Worm (Caenorhabditis elegans) whole organism, late embryonic: ENCODE data around the gene C27H5.2.

ENCODE experiments used
- C08G9.2 ChIP-seq: sonication (generic microtip); optimal IDR thresholded peaks from 2 replicates; lab custom pipeline; 2016; ENCODE audit warnings: mild to moderate bottlenecking, missing genetic modification characterization, moderate library complexity, missing compliant biosample characterization
- C38D4.7 ChIP-seq: fragments of 200-800 bp; sonication (Bioruptor generic); optimal IDR thresholded peaks from 2 replicates; lab custom pipeline; 2018; ENCODE audit warnings: mild to moderate bottlenecking, missing genetic modification characterization, moderate library complexity, missing compliant biosample characterization
- K02D7.2 ChIP-seq: sonication (generic microtip); optimal IDR thresholded peaks from 2 replicates; lab custom pipeline; 2017; ENCODE audit warnings: mild to moderate bottlenecking, missing genetic modification characterization, missing compliant biosample characterization
- T23F11.4 ChIP-seq: fragments of 200-800 bp; sonication (Bioruptor generic); optimal IDR thresholded peaks from 2 replicates; lab custom pipeline; 2018; ENCODE audit warnings: mild to moderate bottlenecking, missing genetic modification characterization, missing compliant biosample characterization
- Y22D7AL.16 ChIP-seq: sonication (generic microtip); optimal IDR thresholded peaks from 2 replicates; lab custom pipeline; 2016; ENCODE audit warnings: missing genetic modification characterization, missing compliant biosample characterization
- ahr-1 ChIP-seq: sonication (generic microtip); optimal IDR thresholded peaks from 2 replicates; lab custom pipeline; 2016; ENCODE audit warnings: missing genetic modification characterization, missing compliant biosample characterization
- ama-1 ChIP-seq: fragments of 150-350 bp; optimal IDR thresholded peaks from 2 replicates; lab custom pipeline; 2014
- ceh-14 ChIP-seq: sonication (generic microtip); optimal IDR thresholded peaks from 2 replicates; lab custom pipeline; 2016; ENCODE audit warnings: missing genotype, missing genetic modification characterization, missing compliant biosample characterization
- ceh-2 ChIP-seq: sonication (generic microtip); optimal IDR thresholded peaks from 2 replicates; lab custom pipeline; 2016; ENCODE audit warnings: missing genotype, missing genetic modification characterization, missing compliant biosample characterization
- ceh-22 ChIP-seq: sonication (generic microtip); optimal IDR thresholded peaks from 2 replicates; lab custom pipeline; 2017; ENCODE audit warnings: missing biosample characterization, missing genetic modification characterization
- ceh-24 ChIP-seq: sonication (generic microtip); optimal IDR thresholded peaks from 2 replicates; lab custom pipeline; 2016; ENCODE audit warnings: mild to moderate bottlenecking, missing genetic modification characterization, missing compliant biosample characterization
- ceh-30 ChIP-seq: fragments of 150-350 bp; optimal IDR thresholded peaks from 2 replicates; lab custom pipeline; 2014; ENCODE audit warnings: missing biosample characterization, missing genetic modification characterization
- ceh-31 ChIP-seq: sonication (generic microtip); optimal IDR thresholded peaks from 2 replicates; lab custom pipeline; 2016; ENCODE audit warnings: missing genetic modification characterization, missing compliant biosample characterization
- ceh-34 ChIP-seq: sonication (generic microtip); optimal IDR thresholded peaks from 2 replicates; lab custom pipeline; 2016; ENCODE audit warnings: mild to moderate bottlenecking, missing genetic modification characterization, missing compliant biosample characterization
- ceh-9 ChIP-seq: sonication (generic microtip); optimal IDR thresholded peaks from 2 replicates; lab custom pipeline; 2016; ENCODE audit warnings: mild to moderate bottlenecking, missing genetic modification characterization, inconsistent platforms, missing compliant biosample characterization
- che-1 ChIP-seq: sonication (generic microtip); optimal IDR thresholded peaks from 2 replicates; lab custom pipeline; 2016; ENCODE audit warnings: mild to moderate bottlenecking, missing genetic modification characterization, missing compliant biosample characterization
- elt-4 ChIP-seq: sonication (generic microtip); optimal IDR thresholded peaks from 2 replicates; lab custom pipeline; 2016; ENCODE audit warnings: missing genetic modification characterization, missing compliant biosample characterization
- ets-4 ChIP-seq: sonication (generic microtip); optimal IDR thresholded peaks from 2 replicates; lab custom pipeline; 2016; ENCODE audit warnings: missing genetic modification characterization, missing compliant biosample characterization
- fax-1 ChIP-seq: sonication (generic microtip); optimal IDR thresholded peaks from 2 replicates; lab custom pipeline; 2016; ENCODE audit warnings: missing genotype, missing genetic modification characterization, missing compliant biosample characterization
- fkh-10 ChIP-seq: fragments of 150-350 bp; optimal IDR thresholded peaks from 2 replicates; lab custom pipeline; 2014; ENCODE audit warnings: missing biosample characterization, missing genetic modification reagents, missing genetic modification characterization
- fkh-6 ChIP-seq: sonication (generic microtip); optimal IDR thresholded peaks from 2 replicates; lab custom pipeline; 2016; ENCODE audit warnings: missing genetic modification characterization, missing compliant biosample characterization
- hlh-15 ChIP-seq: sonication (generic microtip); optimal IDR thresholded peaks from 2 replicates; lab custom pipeline; 2016; ENCODE audit warnings: missing genetic modification characterization, missing compliant biosample characterization
- hlh-6 ChIP-seq: sonication (generic microtip); optimal IDR thresholded peaks from 2 replicates; lab custom pipeline; 2016; ENCODE audit warnings: missing genotype, missing genetic modification characterization, missing compliant biosample characterization
- lin-11 ChIP-seq: fragments of 200-800 bp; sonication (Bioruptor generic); optimal IDR thresholded peaks from 2 replicates; lab custom pipeline; 2018; ENCODE audit warnings: mild to moderate bottlenecking, missing genetic modification characterization, missing compliant biosample characterization
- madf-2 ChIP-seq: sonication (generic microtip); optimal IDR thresholded peaks from 2 replicates; lab custom pipeline; 2017; ENCODE audit warnings: missing genetic modification characterization, missing compliant biosample characterization
- mec-3 ChIP-seq: sonication (generic microtip); optimal IDR thresholded peaks from 2 replicates; lab custom pipeline; 2016; ENCODE audit warnings: borderline replicate concordance, missing genetic modification characterization, missing compliant biosample characterization
- nfya-1 ChIP-seq: sonication (generic microtip); optimal IDR thresholded peaks from 2 replicates; lab custom pipeline; 2017; ENCODE audit warnings: missing genetic modification characterization, mild to moderate bottlenecking, missing compliant biosample characterization, antibody characterized with exemption, moderate library complexity
- nhr-11 ChIP-seq: fragments of 150-350 bp; optimal IDR thresholded peaks from 2 replicates; lab custom pipeline; 2014; ENCODE audit warnings: missing biosample characterization, missing genetic modification characterization
- nhr-232 ChIP-seq: sonication (generic microtip); optimal IDR thresholded peaks from 2 replicates; lab custom pipeline; 2016; ENCODE audit warnings: missing genetic modification characterization, missing compliant biosample characterization
- odd-2 ChIP-seq: sonication (generic microtip); optimal IDR thresholded peaks from 2 replicates; lab custom pipeline; 2017; ENCODE audit warnings: antibody characterized with exemption, mild to moderate bottlenecking, missing genetic modification characterization, missing compliant biosample characterization
- pag-3 ChIP-seq: sonication (generic microtip); optimal IDR thresholded peaks from 2 replicates; lab custom pipeline; 2016; ENCODE audit warnings: missing compliant biosample characterization, missing genetic modification characterization, borderline replicate concordance
- pat-9 ChIP-seq: fragments of 200-800 bp; sonication (Bioruptor generic); optimal IDR thresholded peaks from 2 replicates; lab custom pipeline; 2018; ENCODE audit warnings: mild to moderate bottlenecking, missing genetic modification characterization, moderate library complexity, missing compliant biosample characterization
- pha-4 ChIP-seq: fragments of 150-350 bp; optimal IDR thresholded peaks from 2 replicates; lab custom pipeline; 2018; ENCODE audit warnings: missing biosample characterization, missing genetic modification reagents, missing genetic modification characterization
- pros-1 ChIP-seq: fragments of 150-350 bp; optimal IDR thresholded peaks from 2 replicates; lab custom pipeline; 2014; ENCODE audit warnings: missing biosample characterization, missing genetic modification reagents, missing genetic modification characterization
- ref-2 ChIP-seq: sonication (generic microtip); optimal IDR thresholded peaks from 2 replicates; lab custom pipeline; 2016; ENCODE audit warnings: missing genetic modification characterization, missing compliant biosample characterization
- rnt-1 ChIP-seq: sonication (generic microtip); optimal IDR thresholded peaks from 2 replicates; lab custom pipeline; 2016; ENCODE audit warnings: missing genetic modification characterization, missing compliant biosample characterization
- sox-2 ChIP-seq: fragments of 200-800 bp; sonication (Bioruptor generic); IDR thresholded peaks from 2 replicates; pipeline ENCODE4 v1.3.6; 2022; ENCODE audit warnings: missing genetic modification reagents, missing genetic modification characterization, missing compliant biosample characterization
- sox-4 ChIP-seq: sonication (generic microtip); optimal IDR thresholded peaks from 2 replicates; lab custom pipeline; 2017; ENCODE audit warnings: mild to moderate bottlenecking, missing genetic modification characterization, inconsistent platforms, missing compliant biosample characterization
- tbx-2 ChIP-seq: sonication (generic microtip); optimal IDR thresholded peaks from 2 replicates; lab custom pipeline; 2016; ENCODE audit warnings: missing genetic modification characterization, missing compliant biosample characterization
- tbx-7 ChIP-seq: sonication (generic microtip); optimal IDR thresholded peaks from 2 replicates; lab custom pipeline; 2016; ENCODE audit warnings: missing genotype, missing genetic modification characterization, missing compliant biosample characterization
- ttx-3 ChIP-seq: sonication (generic microtip); optimal IDR thresholded peaks from 2 replicates; lab custom pipeline; 2016; ENCODE audit warnings: missing genetic modification reagents, missing genetic modification characterization, missing compliant biosample characterization
- unc-55 ChIP-seq: sonication (generic microtip); optimal IDR thresholded peaks from 2 replicates; lab custom pipeline; 2017; ENCODE audit warnings: missing biosample characterization, missing genetic modification reagents, missing genetic modification characterization
- zip-5 ChIP-seq: sonication (generic microtip); optimal IDR thresholded peaks from 2 replicates; lab custom pipeline; 2016; ENCODE audit warnings: missing genetic modification characterization, missing compliant biosample characterization
- ztf-16 ChIP-seq: sonication (generic microtip); optimal IDR thresholded peaks from 2 replicates; lab custom pipeline; 2017; ENCODE audit warnings: missing genetic modification characterization, missing compliant biosample characterization

The C27H5.2 gene

DNA sequence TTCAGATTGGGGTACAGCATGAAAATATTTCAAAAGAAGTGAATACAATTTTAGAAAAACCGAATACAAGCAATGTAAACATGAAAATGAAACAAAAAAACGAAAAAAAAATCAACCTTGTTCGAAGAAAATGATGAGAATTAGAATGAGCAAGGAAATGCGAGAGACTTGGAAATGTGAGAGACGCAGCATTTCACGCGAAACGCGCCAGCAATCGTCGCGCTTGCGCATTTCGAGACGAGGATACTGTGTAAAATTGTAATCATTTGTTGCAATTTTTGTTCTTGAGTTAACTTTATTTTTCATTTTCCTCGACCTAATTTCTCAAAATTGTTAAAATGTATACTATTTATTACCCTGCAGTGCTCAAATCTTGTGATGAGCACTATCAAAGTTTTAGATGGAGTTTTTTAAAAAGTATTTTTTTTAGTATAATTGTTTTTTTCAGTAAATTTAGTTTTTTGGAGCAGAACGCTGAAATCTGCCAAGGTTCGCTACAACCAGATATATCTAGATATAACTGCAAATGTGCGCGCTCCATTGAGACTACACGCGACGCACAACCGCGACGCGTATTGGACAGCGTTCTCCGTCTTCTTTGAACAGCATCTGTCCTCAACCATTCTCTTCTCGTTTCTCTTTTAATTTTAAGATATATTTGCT is 3.3 kb upstream of the C27H5.2 start, which contains the start of gene fust-1 (continued):
- peak; percentile 49 for TF ChIP-seq ztf-16
- TF ChIP-seq Y22D7AL.16 (tag; lab: Kevin White, UChicago) = peak; percentile 47
- TF ChIP-seq hlh-6 (tag; lab: Kevin White, UChicago) = peak; percentile 9
- TF ChIP-seq madf-2 = peak; percentile 74
- no peak for TF ChIP-seq ceh-24 (tag; lab: Kevin White, UChicago)
- TF ChIP-seq C08G9.2 (tag; lab: Kevin White, UChicago) = peak; percentile 57
- no peak for TF ChIP-seq ahr-1 (tag; lab: Kevin White, UChicago)
- peak; percentile 62 for TF ChIP-seq ceh-2 (tag; lab: Kevin White, UChicago)
- TF ChIP-seq ceh-22 (tag; lab: Kevin White, UChicago) = no peak
- no peak for TF ChIP-seq hlh-15
- peak; percentile 23 for TF ChIP-seq unc-55
- TF ChIP-seq elt-4 (tag; lab: Kevin White, UChicago) = no peak
- peak; percentile 78 for TF ChIP-seq tbx-2
- TF ChIP-seq fkh-6 (tag; lab: Kevin White, UChicago) = peak; percentile 23
- peak; percentile 37 for TF ChIP-seq K02D7.2
- peak; percentile 76 for TF ChIP-seq rnt-1 (tag; lab: Kevin White, UChicago)
- TF ChIP-seq odd-2 (tag; lab: Kevin White, UChicago) = no peak
- TF ChIP-seq pros-1 (tag; lab: Kevin White, UChicago) = peak; percentile 60
- TF ChIP-seq ceh-9 (tag; lab: Kevin White, UChicago) = no peak
- peak; percentile 64 for TF ChIP-seq ets-4 (tag; lab: Kevin White, UChicago)
- TF ChIP-seq pha-4 (tag; lab: Kevin White, UChicago) = no peak
- TF ChIP-seq zip-5 (tag; lab: Kevin White, UChicago) = peak; percentile 23
- peak; percentile 76 for TF ChIP-seq ceh-34 (tag; lab: Kevin White, UChicago)
- TF ChIP-seq nhr-11 (tag; lab: Kevin White, UChicago) = no peak
- peak; percentile 76 for TF ChIP-seq ceh-31 (tag; lab: Kevin White, UChicago)
- no peak for TF ChIP-seq ama-1 (lab: Kevin White, UChicago)
- TF ChIP-seq lin-11 (tag; lab: Kevin White, UChicago) = peak; percentile 30
- peak; percentile 20 for TF ChIP-seq nhr-232 (tag; lab: Kevin White, UChicago)
- TF ChIP-seq fax-1 = peak; percentile 40
- TF ChIP-seq ttx-3 (tag; lab: Kevin White, UChicago) = peak; percentile 72
- TF ChIP-seq mec-3 (tag; lab: Kevin White, UChicago) = no peak
- TF ChIP-seq ceh-30 (tag; lab: Kevin White, UChicago) = peak; percentile 34
- no peak; the same call in 1 of the 2 replicates for TF ChIP-seq sox-2 (GFP tag; lab: Robert Waterston, UW)
- peak; percentile 22 for TF ChIP-seq tbx-7 (tag; lab: Kevin White, UChicago)
- no peak for TF ChIP-seq pag-3 (tag; lab: Kevin White, UChicago)
- TF ChIP-seq T23F11.4 (GFP tag; lab: Kevin White, UChicago) = peak; percentile 55
- peak; percentile 20 for TF ChIP-seq C38D4.7 (GFP tag; lab: Kevin White, UChicago)
- peak; percentile 73 for TF ChIP-seq ref-2
- TF ChIP-seq pat-9 (tag; lab: Kevin White, UChicago) = peak; percentile 67
- TF ChIP-seq nfya-1 (tag; lab: Kevin White, UChicago) = peak; percentile 86
- TF ChIP-seq ceh-14 (tag; lab: Kevin White, UChicago) = peak; percentile 73
- peak; percentile 58 for TF ChIP-seq sox-4 (tag; lab: Kevin White, UChicago)
- TF ChIP-seq fkh-10 = no peak
- peak; percentile 21 for TF ChIP-seq che-1 (tag; lab: Kevin White, UChicago)
